Worm (Caenorhabditis elegans) whole organism, late embryonic: ENCODE measurements around the gene C09G9.1.

ENCODE experiments used
- T23F11.4 ChIP-seq: fragments of 200-800 bp; sonication (Bioruptor generic); optimal IDR thresholded peaks from 2 replicates; lab custom pipeline; 2018; ENCODE audit warnings: mild to moderate bottlenecking, missing genetic modification characterization, missing compliant biosample characterization
- ama-1 ChIP-seq: fragments of 150-350 bp; optimal IDR thresholded peaks from 2 replicates; lab custom pipeline; 2014
- ceh-2 ChIP-seq: sonication (generic microtip); optimal IDR thresholded peaks from 2 replicates; lab custom pipeline; 2016; ENCODE audit warnings: missing genotype, missing genetic modification characterization, missing compliant biosample characterization
- ceh-9 ChIP-seq: sonication (generic microtip); optimal IDR thresholded peaks from 2 replicates; lab custom pipeline; 2016; ENCODE audit warnings: mild to moderate bottlenecking, missing genetic modification characterization, inconsistent platforms, missing compliant biosample characterization
- hlh-13 ChIP-seq: fragments of 200-800 bp; sonication (Bioruptor generic); optimal IDR thresholded peaks from 2 replicates; lab custom pipeline; 2018; ENCODE audit warnings: mild to moderate bottlenecking, missing genetic modification characterization, missing compliant biosample characterization
- lin-11 ChIP-seq: fragments of 200-800 bp; sonication (Bioruptor generic); optimal IDR thresholded peaks from 2 replicates; lab custom pipeline; 2018; ENCODE audit warnings: mild to moderate bottlenecking, missing genetic modification characterization, missing compliant biosample characterization
- pros-1 ChIP-seq: fragments of 150-350 bp; optimal IDR thresholded peaks from 2 replicates; lab custom pipeline; 2014; ENCODE audit warnings: missing biosample characterization, missing genetic modification reagents, missing genetic modification characterization
- ttx-3 ChIP-seq: sonication (generic microtip); optimal IDR thresholded peaks from 2 replicates; lab custom pipeline; 2016; ENCODE audit warnings: missing genetic modification reagents, missing genetic modification characterization, missing compliant biosample characterization

ce11 chrIV:8816617-8817016 lies 48.7 kb downstream of the C09G9.1 start:
- no peak for TF ChIP-seq ttx-3 (tag; lab: Kevin White, UChicago)
- TF ChIP-seq hlh-13, result no peak
- TF ChIP-seq lin-11, result no peak
- no peak for TF ChIP-seq ama-1 (lab: Kevin White, UChicago)
- TF ChIP-seq pros-1 (tag; lab: Kevin White, UChicago), result no peak
- no peak for TF ChIP-seq ceh-2 (tag; lab: Kevin White, UChicago)
- no peak for TF ChIP-seq T23F11.4 (GFP tag; lab: Kevin White, UChicago)
- no peak for TF ChIP-seq ceh-9
